Fruit fly (Drosophila melanogaster) whole organism, embryonic: ENCODE measurements around the gene Tusp.

Experiments used
- Atf3 ChIP-seq: fragments of 200-800 bp; sonication (Bioruptor generic); optimal IDR thresholded peaks from 3 replicates; lab custom pipeline; 2016; ENCODE audit warnings: missing biosample characterization, missing genetic modification characterization
- CG10431 ChIP-seq: fragments of 200-800 bp; sonication (Bioruptor generic); optimal IDR thresholded peaks from 3 replicates; lab custom pipeline; 2018; ENCODE audit warnings: missing biosample characterization, mild to moderate bottlenecking, missing genetic modification characterization
- CG12744 ChIP-seq: fragments of 200-800 bp; sonication (Bioruptor generic); optimal IDR thresholded peaks from 2 replicates; lab custom pipeline; 2016; ENCODE audit warnings: missing biosample characterization, missing genetic modification characterization
- CG15073 ChIP-seq: fragments of 200-800 bp; sonication (Bioruptor generic); optimal IDR thresholded peaks from 2 replicates; lab custom pipeline; 2016; ENCODE audit warnings: missing biosample characterization, missing genetic modification characterization
- CG15696 ChIP-seq: fragments of 200-800 bp; sonication (Bioruptor generic); optimal IDR thresholded peaks from 2 replicates; lab custom pipeline; 2019; ENCODE audit warnings: missing biosample characterization, mild to moderate bottlenecking, missing genetic modification characterization, moderate library complexity
- CG17328 ChIP-seq: fragments of 200-800 bp; sonication (Bioruptor generic); IDR thresholded peaks from 2 replicates; pipeline ENCODE4 v1.3.6; 2022; ENCODE audit warnings: missing biosample characterization, missing genetic modification characterization
- CG18011 ChIP-seq: fragments of 200-800 bp; sonication (Bioruptor generic); optimal IDR thresholded peaks from 2 replicates; lab custom pipeline; 2017; ENCODE audit warnings: missing biosample characterization, missing genetic modification characterization, mild to moderate bottlenecking, moderate library complexity, missing genotype
- CG18619 ChIP-seq: fragments of 200-800 bp; sonication (Bioruptor generic); optimal IDR thresholded peaks from 3 replicates; lab custom pipeline; 2017; ENCODE audit warnings: missing biosample characterization, mild to moderate bottlenecking, missing genetic modification characterization
- CG4424 ChIP-seq: fragments of 200-800 bp; sonication (Bioruptor generic); optimal IDR thresholded peaks from 3 replicates; lab custom pipeline; 2016; ENCODE audit warnings: missing biosample characterization, missing genetic modification characterization
- CG9727 ChIP-seq: fragments of 200-800 bp; sonication (Bioruptor generic); optimal IDR thresholded peaks from 3 replicates; lab custom pipeline; 2017; ENCODE audit warnings: missing biosample characterization, mild to moderate bottlenecking, missing genetic modification characterization
- Chrac-16 ChIP-seq: fragments of 200-800 bp; sonication (Bioruptor generic); optimal IDR thresholded peaks from 3 replicates; lab custom pipeline; 2016; ENCODE audit warnings: missing biosample characterization, missing genetic modification characterization
- CkIIα-i1 ChIP-seq: fragments of 200-800 bp; sonication (Bioruptor generic); IDR thresholded peaks from 2 replicates; pipeline ENCODE4 v1.3.6; 2022; ENCODE audit warnings: missing biosample characterization, missing genetic modification characterization
- Fer1 ChIP-seq: fragments of 200-800 bp; sonication (Bioruptor generic); optimal IDR thresholded peaks from 2 replicates; lab custom pipeline; 2017; ENCODE audit warnings: missing biosample characterization, mild to moderate bottlenecking, missing genetic modification characterization
- HLHmδ ChIP-seq: fragments of 200-800 bp; sonication (Bioruptor generic); optimal IDR thresholded peaks from 2 replicates; lab custom pipeline; 2018; ENCODE audit warnings: missing biosample characterization, mild to moderate bottlenecking, missing genetic modification characterization, moderate library complexity
- HmgD ChIP-seq: fragments of 200-800 bp; sonication (Bioruptor generic); optimal IDR thresholded peaks from 3 replicates; lab custom pipeline; 2016; ENCODE audit warnings: missing biosample characterization, missing genetic modification characterization
- Hr3 ChIP-seq: fragments of 200-800 bp; sonication (Bioruptor generic); optimal IDR thresholded peaks from 3 replicates; lab custom pipeline; 2016; ENCODE audit warnings: missing biosample characterization, missing genetic modification characterization
- Lhr ChIP-seq: fragments of 200-800 bp; sonication (Bioruptor generic); optimal IDR thresholded peaks from 3 replicates; lab custom pipeline; 2017; ENCODE audit warnings: mild to moderate bottlenecking, missing biosample characterization, missing genetic modification reagents, missing genetic modification characterization
- MTF-1 ChIP-seq: fragments of 200-800 bp; sonication (Bioruptor generic); optimal IDR thresholded peaks from 2 replicates; lab custom pipeline; 2018; ENCODE audit warnings: missing biosample characterization, mild to moderate bottlenecking, missing genetic modification characterization, borderline replicate concordance
- NK7.1 ChIP-seq: fragments of 200-800 bp; sonication (Bioruptor generic); optimal IDR thresholded peaks from 3 replicates; lab custom pipeline; 2016; ENCODE audit warnings: missing biosample characterization, missing genetic modification characterization
- Neu2 ChIP-seq: fragments of 200-800 bp; sonication (Bioruptor generic); optimal IDR thresholded peaks from 3 replicates; lab custom pipeline; 2016; ENCODE audit warnings: missing biosample characterization, missing genetic modification characterization, borderline replicate concordance
- Nf-YB ChIP-seq: fragments of 200-800 bp; sonication (Bioruptor generic); optimal IDR thresholded peaks from 3 replicates; lab custom pipeline; 2019; ENCODE audit warnings: missing biosample characterization, mild to moderate bottlenecking, missing genetic modification characterization, moderate library complexity
- NfI ChIP-seq: fragments of 200-800 bp; sonication (Bioruptor generic); optimal IDR thresholded peaks from 3 replicates; lab custom pipeline; 2018; ENCODE audit warnings: missing biosample characterization, mild to moderate bottlenecking, missing genetic modification characterization, moderate library complexity
- Sox102F ChIP-seq: fragments of 200-800 bp; sonication (Bioruptor generic); optimal IDR thresholded peaks from 2 replicates; lab custom pipeline; 2018; ENCODE audit warnings: missing biosample characterization, mild to moderate bottlenecking, missing genetic modification characterization, moderate library complexity
- Taf1 ChIP-seq: fragments of 200-800 bp; sonication (Bioruptor generic); IDR thresholded peaks from 2 replicates; pipeline ENCODE4 v1.3.6; 2022; ENCODE audit warnings: missing biosample characterization, missing genetic modification characterization
- abd-A ChIP-seq: fragments of 200-800 bp; sonication (Bioruptor generic); optimal IDR thresholded peaks from 3 replicates; lab custom pipeline; 2019; ENCODE audit warnings: missing biosample characterization, mild to moderate bottlenecking, missing genetic modification characterization, moderate library complexity
- br ChIP-seq: fragments of >200 bp; optimal IDR thresholded peaks from 2 replicates; lab custom pipeline; 2017
- btn ChIP-seq: fragments of 200-800 bp; sonication (Bioruptor generic); optimal IDR thresholded peaks from 2 replicates; lab custom pipeline; 2016; ENCODE audit warnings: missing biosample characterization, missing genetic modification characterization
- cato ChIP-seq: fragments of 200-800 bp; sonication (Bioruptor generic); optimal IDR thresholded peaks from 2 replicates; lab custom pipeline; 2016; ENCODE audit warnings: missing biosample characterization, missing genetic modification characterization, borderline replicate concordance
- chm ChIP-seq: fragments of 200-800 bp; sonication (Bioruptor generic); IDR thresholded peaks from 2 replicates; pipeline ENCODE4 v1.3.6; 2022; ENCODE audit warnings: missing biosample characterization, missing genetic modification characterization
- chn ChIP-seq: fragments of 200-800 bp; sonication (Bioruptor generic); optimal IDR thresholded peaks from 2 replicates; lab custom pipeline; 2016; ENCODE audit warnings: missing biosample characterization, missing genetic modification characterization
- dmrt99B ChIP-seq: fragments of 200-800 bp; sonication (Bioruptor generic); optimal IDR thresholded peaks from 2 replicates; lab custom pipeline; 2018; ENCODE audit warnings: missing biosample characterization, mild to moderate bottlenecking, missing genetic modification characterization, moderate library complexity
- esg ChIP-seq: fragments of 200-800 bp; sonication (Bioruptor generic); conservative IDR thresholded peaks from 2 replicates; pipeline ENCODE4 v1.3.6; 2022; ENCODE audit warnings: missing biosample characterization, missing genetic modification characterization
- gfzf ChIP-seq: fragments of 200-800 bp; sonication (Bioruptor generic); optimal IDR thresholded peaks from 2 replicates; lab custom pipeline; 2016; ENCODE audit warnings: missing biosample characterization, mild to moderate bottlenecking, missing genetic modification characterization, moderate library complexity
- hb ChIP-seq: fragments of 200-800 bp; sonication (Bioruptor generic); IDR thresholded peaks from 3 replicates; pipeline ENCODE4 v1.3.6; 2022; ENCODE audit warnings: missing biosample characterization, missing genetic modification characterization; ENCODE audit not compliant: partially characterized antibody
- hkb ChIP-seq, 2 experiments: fragments of 200-800 bp in 1 of 2; fragments of >200 bp in 1 of 2; sonication (Bioruptor generic) in 1 of 2; IDR thresholded peaks in 1 of 2; optimal IDR thresholded peaks in 1 of 2; 2 replicates each; pipeline versions ENCODE4 v1.3.6 to Lab custom; 2017 to 2022; ENCODE audit warnings: missing biosample characterization in 1 of 2, missing genetic modification characterization in 1 of 2
- jigr1 ChIP-seq: fragments of 200-800 bp; sonication (Bioruptor generic); IDR thresholded peaks from 3 replicates; pipeline ENCODE4 v1.3.6; 2022; ENCODE audit warnings: missing biosample characterization, missing genetic modification characterization
- jing ChIP-seq: fragments of 200-800 bp; sonication (Bioruptor generic); optimal IDR thresholded peaks from 2 replicates; lab custom pipeline; 2018; ENCODE audit warnings: missing biosample characterization, mild to moderate bottlenecking, missing genetic modification characterization
- kay ChIP-seq: fragments of 200-800 bp; sonication (Bioruptor generic); optimal IDR thresholded peaks from 2 replicates; lab custom pipeline; 2016; ENCODE audit warnings: missing biosample characterization, missing genetic modification characterization
- nerfin-2 ChIP-seq: fragments of 200-800 bp; sonication (Bioruptor generic); IDR thresholded peaks from 2 replicates; pipeline ENCODE4 v1.3.6; 2022; ENCODE audit warnings: missing biosample characterization, missing genetic modification characterization; ENCODE audit not compliant: partially characterized antibody
- p53 ChIP-seq: fragments of 200-800 bp; sonication (Bioruptor generic); optimal IDR thresholded peaks from 2 replicates; lab custom pipeline; 2016; ENCODE audit warnings: missing biosample characterization, missing genetic modification characterization
- pfk ChIP-seq: fragments of 200-800 bp; sonication (Bioruptor generic); optimal IDR thresholded peaks from 2 replicates; lab custom pipeline; 2018; ENCODE audit warnings: missing biosample characterization, mild to moderate bottlenecking, missing genetic modification characterization, moderate library complexity
- pnt ChIP-seq: fragments of 200-800 bp; sonication (Bioruptor generic); optimal IDR thresholded peaks from 3 replicates; lab custom pipeline; 2016; ENCODE audit warnings: missing biosample characterization, missing genetic modification characterization
- repo ChIP-seq: fragments of 200-800 bp; sonication (Bioruptor generic); optimal IDR thresholded peaks from 2 replicates; lab custom pipeline; 2016; ENCODE audit warnings: missing biosample characterization, missing genetic modification characterization
- sens ChIP-seq: fragments of 200-800 bp; sonication (Bioruptor generic); peaks from one replicate; lab custom pipeline; 2016; ENCODE audit warnings: missing biosample characterization, missing genetic modification characterization
- so ChIP-seq: fragments of 200-800 bp; sonication (Bioruptor generic); IDR thresholded peaks from 3 replicates; pipeline ENCODE4 v1.3.6; 2022; ENCODE audit warnings: missing biosample characterization, missing genetic modification characterization
- sqz ChIP-seq: fragments of 200-800 bp; sonication (Bioruptor generic); optimal IDR thresholded peaks from 3 replicates; lab custom pipeline; 2018; ENCODE audit warnings: missing biosample characterization, mild to moderate bottlenecking, missing genetic modification characterization
- unc-4 ChIP-seq: fragments of 200-800 bp; sonication (Bioruptor generic); IDR thresholded peaks from 2 replicates; pipeline ENCODE4 v1.3.6; 2022; ENCODE audit warnings: missing biosample characterization, missing genetic modification characterization; ENCODE audit not compliant: partially characterized antibody
- wdn ChIP-seq: fragments of 200-800 bp; sonication (Bioruptor generic); IDR thresholded peaks from 2 replicates; pipeline ENCODE4 v1.3.6; 2022; ENCODE audit warnings: missing biosample characterization, missing genetic modification characterization

Gene Tusp

dm6 chr3R:27607218-27607929 lies at the start of gene Tusp, which contains the start of gene dsd (continued):
- TF ChIP-seq CG18619 (peak; percentile 63), CG12744 (GFP tag; lab: Kevin White, UChicago) (no peak), CG15073 (GFP tag; lab: Kevin White, UChicago) (peak; percentile 15), br (lab: Kevin White, UChicago) (no peak), CG18011 (peak; percentile 50), Lhr (peak; percentile 49), Atf3 (peak; percentile 58), dmrt99B (peak; percentile 68), NfI (GFP tag; lab: Kevin White, UChicago) (peak; percentile 81), CG15696 (tag; lab: Kevin White, UChicago) (peak; percentile 49), cato (peak; percentile 59), CG4424 (GFP tag; lab: Kevin White, UChicago) (peak; percentile 78), wdn (GFP tag; lab: Robert Waterston, UW) (no peak), repo (peak; percentile 56), sqz (GFP tag; lab: Kevin White, UChicago) (peak; percentile 26), jing (GFP tag; lab: Kevin White, UChicago) (no peak), CG17328 (GFP tag; lab: Robert Waterston, UW) (peak; percentile 70), jigr1 (no peak), sens (peak; percentile 91), HmgD (GFP tag; lab: Kevin White, UChicago) (peak; percentile 14), Sox102F (GFP tag; lab: Kevin White, UChicago) (peak; percentile 62), chm (GFP tag; lab: Robert Waterston, UW) (peak; percentile 72), abd-A (no peak), Nf-YB (peak; percentile 3), p53 (peak; percentile 8), hb (GFP tag; lab: Robert Waterston, UW) (peak; percentile 51; the same call in 1 of the 3 replicates), Taf1 (GFP tag; lab: Robert Waterston, UW) (peak; percentile 25; the same call in 1 of the 2 replicates), CkIIα-i1 (GFP tag; lab: Robert Waterston, UW) (no peak), so (GFP tag; lab: Robert Waterston, UW) (peak; percentile 68; the same call in 1 of the 3 replicates), btn (GFP tag; lab: Kevin White, UChicago) (peak; percentile 26), Hr3 (GFP tag; lab: Kevin White, UChicago) (peak; percentile 87), unc-4 (GFP tag; lab: Robert Waterston, UW) (peak; percentile 56), pnt (GFP tag; lab: Kevin White, UChicago) (peak; percentile 69), CG9727 (GFP tag; lab: Kevin White, UChicago) (peak; percentile 71), Neu2 (GFP tag; lab: Kevin White, UChicago) (no peak), chn (GFP tag; lab: Kevin White, UChicago) (peak; percentile 85), nerfin-2 (GFP tag; lab: Robert Waterston, UW) (no peak), Fer1 (GFP tag; lab: Kevin White, UChicago) (peak; percentile 39), kay (GFP tag; lab: Kevin White, UChicago) (peak; percentile 52), MTF-1 (peak; percentile 36), Chrac-16 (peak; percentile 81), HLHmδ (GFP tag; lab: Kevin White, UChicago) (peak; percentile 25), NK7.1 (GFP tag; lab: Kevin White, UChicago) (no peak), esg (0 out of 2 replicates have a peak, but pooled peaks have one; percentile 43), pfk (GFP tag; lab: Kevin White, UChicago) (peak; percentile 75), gfzf (GFP tag; lab: Kevin White, UChicago) (no peak), hkb (optimal IDR thresholded peaks at IDR 0.05; lab: Kevin White, UChicago) (no peak), hkb (GFP tag; IDR thresholded peaks at IDR 0.05; lab: Robert Waterston, UW) (peak; percentile 47), CG10431 (GFP tag; lab: Kevin White, UChicago) (peak; percentile 53)
